Worm (Caenorhabditis elegans) whole organism, L3 larva: Measurements from ENCODE around the gene C25H3.16.

Experiments used
- ama-1 ChIP-seq: fragments of 150-350 bp; optimal IDR thresholded peaks from 2 replicates; lab custom pipeline; 2018
- nfya-1 ChIP-seq: sonication (generic microtip); optimal IDR thresholded peaks from 2 replicates; lab custom pipeline; 2017; ENCODE audit warnings: missing genetic modification characterization, mild to moderate bottlenecking, missing compliant biosample characterization, antibody characterized with exemption, moderate library complexity; ENCODE audit not compliant: insufficient read depth
- nhr-11 ChIP-seq: fragments of 150-350 bp; optimal IDR thresholded peaks from 2 replicates; lab custom pipeline; 2014; ENCODE audit warnings: missing biosample characterization, missing genetic modification characterization
- nhr-25 ChIP-seq: sonication (generic microtip); optimal IDR thresholded peaks from 2 replicates; lab custom pipeline; 2017; ENCODE audit warnings: missing biosample characterization, missing genetic modification characterization

- TF ChIP-seq nhr-11 (tag; lab: Kevin White, UChicago), result no peak
- no peak for TF ChIP-seq ama-1
- no peak for TF ChIP-seq nfya-1 (tag; lab: Kevin White, UChicago)
- no peak for TF ChIP-seq nhr-25 (tag; lab: Kevin White, UChicago)
Measured at ce11 chrII:5697338-5697737, 31.2 kb downstream of the C25H3.16 start.
